Worm (Caenorhabditis elegans) whole organism, young adult: ENCODE data around the gene F54F2.6.

Experiments
- B0336.3 ChIP-seq: fragments of 200-800 bp; sonication (Bioruptor generic); IDR thresholded peaks from 2 replicates; pipeline ENCODE4 v1.3.6; 2022; ENCODE audit warnings: missing genetic modification characterization, missing compliant biosample characterization
- C06A6.2 ChIP-seq: fragments of 200-800 bp; sonication (Bioruptor generic); conservative IDR thresholded peaks from 2 replicates; pipeline ENCODE4 v1.3.6; 2022; ENCODE audit warnings: missing genetic modification characterization, missing compliant biosample characterization
- F23B12.7 ChIP-seq: sonication (generic microtip); optimal IDR thresholded peaks from 2 replicates; lab custom pipeline; 2017; ENCODE audit warnings: missing genetic modification characterization, mild to moderate bottlenecking, missing compliant biosample characterization, antibody characterized with exemption, moderate library complexity; ENCODE audit not compliant: insufficient read depth
- F39B2.1 ChIP-seq: fragments of 200-800 bp; sonication (Bioruptor generic); IDR thresholded peaks from 2 replicates; pipeline ENCODE4 v1.3.6; 2022; ENCODE audit warnings: missing genetic modification reagents, missing genetic modification characterization, missing compliant biosample characterization
- F49E8.2 ChIP-seq: sonication (generic microtip); optimal IDR thresholded peaks from 3 replicates; lab custom pipeline; 2017; ENCODE audit warnings: missing genetic modification characterization, mild to moderate bottlenecking, missing compliant biosample characterization, antibody characterized with exemption, moderate library complexity; ENCODE audit not compliant: insufficient read depth
- F57C9.4 ChIP-seq: sonication (generic microtip); optimal IDR thresholded peaks from 2 replicates; lab custom pipeline; 2017; ENCODE audit warnings: mild to moderate bottlenecking, missing genetic modification characterization, missing compliant biosample characterization
- K11D2.4 ChIP-seq: fragments of 200-800 bp; sonication (Bioruptor generic); IDR thresholded peaks from 2 replicates; pipeline ENCODE4 v1.3.6; 2022; ENCODE audit warnings: missing genetic modification reagents, missing genetic modification characterization, missing compliant biosample characterization
- K12H6.12 ChIP-seq: fragments of 200-800 bp; sonication (Bioruptor generic); optimal IDR thresholded peaks from 2 replicates; lab custom pipeline; 2018; ENCODE audit warnings: mild to moderate bottlenecking, missing genetic modification characterization, missing compliant biosample characterization
- T07F8.4 ChIP-seq: sonication (generic microtip); optimal IDR thresholded peaks from 2 replicates; lab custom pipeline; 2016; ENCODE audit warnings: mild to moderate bottlenecking, missing genetic modification characterization, moderate library complexity, missing compliant biosample characterization
- T26A5.8 ChIP-seq: sonication (generic microtip); optimal IDR thresholded peaks from 2 replicates; lab custom pipeline; 2016; ENCODE audit warnings: missing genetic modification characterization, missing compliant biosample characterization
- Y56A3A.18 ChIP-seq: fragments of 200-800 bp; sonication (Bioruptor generic); IDR thresholded peaks from 2 replicates; pipeline ENCODE4 v1.3.6; 2022; ENCODE audit warnings: missing genetic modification reagents, missing genetic modification characterization, missing compliant biosample characterization
- Y67H2A.10 ChIP-seq: fragments of 200-800 bp; sonication (Bioruptor generic); conservative IDR thresholded peaks from 2 replicates; pipeline ENCODE4 v1.3.6; 2022; ENCODE audit warnings: missing genetic modification reagents, missing genetic modification characterization, missing compliant biosample characterization
- Y79H2A.3 ChIP-seq: fragments of 200-800 bp; sonication (Bioruptor generic); conservative IDR thresholded peaks from 2 replicates; pipeline ENCODE4 v1.3.6; 2022; ENCODE audit warnings: missing genetic modification reagents, missing genetic modification characterization, missing compliant biosample characterization
- Y95B8A.8 ChIP-seq: fragments of 200-800 bp; sonication (Bioruptor generic); IDR thresholded peaks from 2 replicates; pipeline ENCODE4 v1.3.6; 2022; ENCODE audit warnings: missing genetic modification reagents, missing genetic modification characterization, missing compliant biosample characterization
- ama-1 ChIP-seq, 3 experiments: fragments of 150-350 bp in 1 of 3; sonication (generic microtip) in 2 of 3; optimal IDR thresholded peaks; 2 replicates each; lab custom pipeline; 2014 to 2018; ENCODE audit warnings: missing biosample characterization in 2 of 3, missing genetic modification characterization in 2 of 3, missing genetic modification reagents in 2 of 3
- aptf-2 ChIP-seq: fragments of 200-800 bp; sonication (Bioruptor generic); conservative IDR thresholded peaks from 2 replicates; pipeline ENCODE4 v1.3.6; 2022; ENCODE audit warnings: missing genetic modification reagents, missing genetic modification characterization, missing compliant biosample characterization
- ceh-100 ChIP-seq: fragments of 200-800 bp; sonication (Bioruptor generic); IDR thresholded peaks from 2 replicates; pipeline ENCODE4 v1.3.6; 2022; ENCODE audit warnings: missing genetic modification reagents, missing genetic modification characterization, missing compliant biosample characterization
- ceh-27 ChIP-seq: fragments of 200-800 bp; sonication (Bioruptor generic); optimal IDR thresholded peaks from 2 replicates; lab custom pipeline; 2018; ENCODE audit warnings: mild to moderate bottlenecking, missing genetic modification characterization, moderate library complexity, missing compliant biosample characterization
- ceh-58 ChIP-seq: fragments of 200-800 bp; sonication (Bioruptor generic); IDR thresholded peaks from 2 replicates; pipeline ENCODE4 v1.3.6; 2022; ENCODE audit warnings: missing genetic modification characterization, missing compliant biosample characterization
- dox-1 ChIP-seq: fragments of 200-800 bp; sonication (Bioruptor generic); IDR thresholded peaks from 2 replicates; pipeline ENCODE4 v1.3.6; 2022; ENCODE audit warnings: missing genetic modification reagents, missing genetic modification characterization, missing compliant biosample characterization
- efl-1 ChIP-seq: fragments of 150-350 bp; optimal IDR thresholded peaks from 2 replicates; lab custom pipeline; 2014; ENCODE audit warnings: missing biosample characterization, missing genetic modification reagents, missing genetic modification characterization
- egl-44 ChIP-seq: fragments of 200-800 bp; sonication (Bioruptor generic); IDR thresholded peaks from 2 replicates; pipeline ENCODE4 v1.3.6; 2022; ENCODE audit warnings: missing genetic modification reagents, missing genetic modification characterization, missing compliant biosample characterization
- ekl-4 ChIP-seq: fragments of 200-800 bp; sonication (Bioruptor generic); IDR thresholded peaks from 2 replicates; pipeline ENCODE4 v1.3.6; 2022; ENCODE audit warnings: missing genetic modification reagents, missing genetic modification characterization, missing compliant biosample characterization
- gei-17 ChIP-seq: fragments of 200-800 bp; sonication (Bioruptor generic); optimal IDR thresholded peaks from 2 replicates; lab custom pipeline; 2018; ENCODE audit warnings: mild to moderate bottlenecking, missing genetic modification characterization, missing compliant biosample characterization
- him-1 ChIP-seq: sonication (generic microtip); optimal IDR thresholded peaks from 2 replicates; lab custom pipeline; 2016; ENCODE audit warnings: missing genotype, missing genetic modification reagents, missing genetic modification characterization, missing compliant biosample characterization
- hlh-26 ChIP-seq: fragments of 200-800 bp; sonication (Bioruptor generic); conservative IDR thresholded peaks from 2 replicates; pipeline ENCODE4 v1.3.6; 2022; ENCODE audit warnings: missing genetic modification reagents, missing genetic modification characterization, missing compliant biosample characterization
- hmg-20 ChIP-seq: fragments of 200-800 bp; sonication (Bioruptor generic); IDR thresholded peaks from 2 replicates; pipeline ENCODE4 v1.3.6; 2022; ENCODE audit warnings: missing genetic modification reagents, missing genetic modification characterization, missing compliant biosample characterization
- let-526 ChIP-seq: fragments of 200-800 bp; sonication (Bioruptor generic); IDR thresholded peaks from 2 replicates; pipeline ENCODE4 v1.3.6; 2022; ENCODE audit warnings: missing genetic modification reagents, missing genetic modification characterization, missing compliant biosample characterization
- lin-35 ChIP-seq, 3 experiments: fragments of 150-350 bp in 2 of 3; sonication (generic microtip) in 1 of 3; optimal IDR thresholded peaks; 2 replicates each; lab custom pipeline; 2014 to 2018; ENCODE audit warnings: missing biosample characterization in 3 of 3, missing genetic modification characterization in 3 of 3, missing genetic modification reagents in 3 of 3
- lin-40 ChIP-seq: sonication (generic microtip); optimal IDR thresholded peaks from 2 replicates; lab custom pipeline; 2016; ENCODE audit warnings: missing genetic modification characterization, mild to moderate bottlenecking, missing compliant biosample characterization, missing genotype, missing genetic modification reagents
- madf-3 ChIP-seq: fragments of 200-800 bp; sonication (Bioruptor generic); IDR thresholded peaks from 2 replicates; pipeline ENCODE4 v1.3.6; 2022; ENCODE audit warnings: missing genetic modification reagents, missing genetic modification characterization, missing compliant biosample characterization
- madf-8 ChIP-seq: fragments of 200-800 bp; sonication (Bioruptor generic); conservative IDR thresholded peaks from 2 replicates; pipeline ENCODE4 v1.3.6; 2022; ENCODE audit warnings: missing genetic modification reagents, missing genetic modification characterization, missing compliant biosample characterization
- mel-28 ChIP-seq: sonication (generic microtip); optimal IDR thresholded peaks from 2 replicates; lab custom pipeline; 2016; ENCODE audit warnings: borderline replicate concordance, mild to moderate bottlenecking, missing genetic modification characterization, missing compliant biosample characterization
- mxl-1 ChIP-seq: sonication (generic microtip); optimal IDR thresholded peaks from 2 replicates; lab custom pipeline; 2016; ENCODE audit warnings: missing genetic modification characterization, missing compliant biosample characterization
- nhr-120 ChIP-seq: fragments of 200-800 bp; sonication (Bioruptor generic); IDR thresholded peaks from 2 replicates; pipeline ENCODE4 v1.3.6; 2022; ENCODE audit warnings: missing genetic modification characterization, missing compliant biosample characterization
- nhr-80 ChIP-seq: sonication (generic microtip); optimal IDR thresholded peaks from 2 replicates; lab custom pipeline; 2016; ENCODE audit warnings: missing genetic modification characterization, missing compliant biosample characterization
- nhr-90 ChIP-seq: sonication (generic microtip); optimal IDR thresholded peaks from 2 replicates; lab custom pipeline; 2016; ENCODE audit warnings: missing genotype, mild to moderate bottlenecking, missing genetic modification characterization, missing compliant biosample characterization
- rpc-1 ChIP-seq, 2 experiments: fragments of 150-350 bp in 1 of 2; sonication (generic microtip) in 1 of 2; optimal IDR thresholded peaks; 2 replicates each; lab custom pipeline; 2014 to 2018; ENCODE audit warnings: missing biosample characterization in 1 of 2, missing genetic modification characterization in 1 of 2, missing genetic modification reagents in 1 of 2, missing genotype in 1 of 2
- sdz-38 ChIP-seq: sonication (generic microtip); optimal IDR thresholded peaks from 2 replicates; lab custom pipeline; 2016; ENCODE audit warnings: missing genotype, missing genetic modification characterization, missing compliant biosample characterization
- snpc-1.1 ChIP-seq: sonication (generic microtip); optimal IDR thresholded peaks from 2 replicates; lab custom pipeline; 2017; ENCODE audit warnings: missing genetic modification characterization, mild to moderate bottlenecking, missing compliant biosample characterization, antibody characterized with exemption, moderate library complexity, missing genotype, missing genetic modification reagents; ENCODE audit not compliant: insufficient read depth
- snpc-1.3 ChIP-seq: sonication (generic microtip); optimal IDR thresholded peaks from 2 replicates; lab custom pipeline; 2017; ENCODE audit warnings: missing genetic modification characterization, mild to moderate bottlenecking, missing compliant biosample characterization, antibody characterized with exemption, moderate library complexity, missing genotype, missing genetic modification reagents; ENCODE audit not compliant: insufficient read depth
- snpc-3.4 ChIP-seq: sonication (generic microtip); optimal IDR thresholded peaks from 2 replicates; lab custom pipeline; 2017; ENCODE audit warnings: missing genetic modification characterization, mild to moderate bottlenecking, missing compliant biosample characterization, antibody characterized with exemption, moderate library complexity, missing genotype, missing genetic modification reagents
- sptf-2 ChIP-seq: fragments of 200-800 bp; sonication (Bioruptor generic); optimal IDR thresholded peaks from 2 replicates; lab custom pipeline; 2018; ENCODE audit warnings: mild to moderate bottlenecking, missing genetic modification characterization, missing compliant biosample characterization

Gene F54F2.6

DNA sequence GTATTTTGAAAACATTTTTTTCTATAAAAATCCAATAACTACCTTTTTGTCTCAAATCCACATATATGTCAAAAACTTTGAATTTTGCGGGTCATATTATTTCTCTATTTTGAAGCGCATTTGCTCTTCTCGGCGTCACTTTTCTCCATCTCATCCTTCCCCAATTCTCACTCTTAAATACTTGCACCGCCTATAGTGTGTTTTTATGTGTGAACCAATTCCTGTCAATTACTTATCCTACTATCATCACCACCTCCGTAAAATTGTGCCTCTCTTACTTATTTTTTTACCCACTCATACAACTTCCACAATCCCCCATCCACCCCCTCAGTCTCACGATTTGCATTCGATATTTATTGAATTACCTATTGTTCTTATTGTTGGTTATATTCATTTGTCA is 5.3 kb upstream of the F54F2.6 start:
- TF ChIP-seq sdz-38 (tag; lab: Kevin White, UChicago) (no peak), hlh-26 (no peak), lin-40 (tag; lab: Kevin White, UChicago) (no peak), Y56A3A.18 (0 out of 2 replicates have a peak, but pooled peaks have one; percentile 35), dox-1 (GFP tag; lab: Robert Waterston, UW) (0 out of 2 replicates have a peak, but pooled peaks have one; percentile 11), C06A6.2 (GFP tag; lab: Robert Waterston, UW) (no peak), ceh-100 (GFP tag; lab: Robert Waterston, UW) (no peak), Y95B8A.8 (GFP tag; lab: Robert Waterston, UW) (0 out of 2 replicates have a peak, but pooled peaks have one; percentile 51)

- TF ChIP-seq efl-1 (GFP tag; lab: Kevin White, UChicago), result no peak
- no peak for TF ChIP-seq sdz-38 (tag; lab: Kevin White, UChicago)
- TF ChIP-seq F39B2.1 (GFP tag; lab: Robert Waterston, UW), result no peak
- TF ChIP-seq madf-8 (GFP tag; lab: Robert Waterston, UW), result no peak
- TF ChIP-seq Y67H2A.10 (GFP tag; lab: Robert Waterston, UW), result no peak
- TF ChIP-seq ekl-4 (GFP tag; lab: Robert Waterston, UW), result peak; percentile 35; the same call in 1 of the 2 replicates
- TF ChIP-seq ceh-27 (GFP tag; lab: Kevin White, UChicago), result peak; percentile 90
- peak; percentile 74; the same call in 1 of the 2 replicates for TF ChIP-seq K11D2.4
- peak; percentile 99 for TF ChIP-seq nhr-80 (tag; lab: Kevin White, UChicago)
- no peak for TF ChIP-seq mxl-1 (tag; lab: Kevin White, UChicago)
- TF ChIP-seq B0336.3 (GFP tag; lab: Robert Waterston, UW), result peak; percentile 94
- TF ChIP-seq K12H6.12, result peak; percentile 98
- no peak for TF ChIP-seq F49E8.2
- TF ChIP-seq madf-3 (GFP tag; lab: Robert Waterston, UW), result no peak
- no peak; the same call in none of the 2 replicates for TF ChIP-seq let-526
- peak in 1 of 3 experiments; percentile 61 for TF ChIP-seq lin-35 (GFP tag; optimal IDR thresholded peaks at IDR 0.05; lab: Kevin White, UChicago)
- TF ChIP-seq ceh-58, result no peak
- no peak for TF ChIP-seq nhr-120 (GFP tag; lab: Robert Waterston, UW)
- peak; percentile 48 for TF ChIP-seq snpc-1.3 (tag; lab: Kevin White, UChicago)
- TF ChIP-seq gei-17 (GFP tag; lab: Kevin White, UChicago), result peak; percentile 73
- no peak for TF ChIP-seq hmg-20 (GFP tag; lab: Robert Waterston, UW)
- TF ChIP-seq Y79H2A.3, result no peak
- no peak for TF ChIP-seq F57C9.4
- no peak for TF ChIP-seq mel-28 (tag; lab: Kevin White, UChicago)
- TF ChIP-seq aptf-2, result no peak
- peak; percentile 85 for TF ChIP-seq nhr-90 (tag; lab: Kevin White, UChicago)
- TF ChIP-seq him-1 (tag; lab: Kevin White, UChicago), result no peak
- TF ChIP-seq rpc-1 (optimal IDR thresholded peaks at IDR 0.05; lab: Kevin White, UChicago), result no peak
- TF ChIP-seq rpc-1 (tag; optimal IDR thresholded peaks at IDR 0.05; lab: Kevin White, UChicago), result no peak
- no peak for TF ChIP-seq ama-1 (optimal IDR thresholded peaks at IDR 0.05; lab: Kevin White, UChicago)
- TF ChIP-seq ama-1 (GFP tag; optimal IDR thresholded peaks at IDR 0.05; lab: Kevin White, UChicago), result no peak
- TF ChIP-seq F23B12.7, result peak; percentile 80
- TF ChIP-seq sptf-2 (GFP tag; lab: Kevin White, UChicago), result no peak
- TF ChIP-seq T26A5.8 (tag; lab: Kevin White, UChicago), result no peak
- TF ChIP-seq hlh-26, result no peak
- no peak; the same call in 1 of the 2 replicates for TF ChIP-seq egl-44 (GFP tag; lab: Robert Waterston, UW)
- no peak for TF ChIP-seq T07F8.4 (tag; lab: Kevin White, UChicago)
- TF ChIP-seq snpc-3.4 (tag; lab: Kevin White, UChicago), result peak; percentile 53
- TF ChIP-seq snpc-1.1 (tag; lab: Kevin White, UChicago), result peak; percentile 57
Observed at ce11 chrIII:8801864-8802818, 1.6 kb upstream of the F54F2.6 start.
